Worm (Caenorhabditis elegans) whole organism, L4/young adult: Measurements from ENCODE around the gene C05D9.3.

Experiments
- W03F9.2 ChIP-seq: fragments of 150-350 bp; optimal IDR thresholded peaks from 2 replicates; lab custom pipeline; 2014; ENCODE audit warnings: missing biosample characterization, missing genetic modification characterization
- dao-5 ChIP-seq: sonication (generic microtip); optimal IDR thresholded peaks from 2 replicates; lab custom pipeline; 2016; ENCODE audit warnings: missing genotype, missing genetic modification characterization, moderate library complexity, missing compliant biosample characterization
- him-1 ChIP-seq: sonication (generic microtip); optimal IDR thresholded peaks from 2 replicates; lab custom pipeline; 2016; ENCODE audit warnings: missing genotype, missing genetic modification reagents, missing genetic modification characterization, missing compliant biosample characterization

C05D9.3 gene

ce11 chrX:1111603-1112002, at the start of gene C05D9.3:
C05D9.3 (plus strand) TSS chrX:1111903.
- TF ChIP-seq W03F9.2 (no peak), him-1 (tag; lab: Kevin White, UChicago) (no peak), dao-5 (tag; lab: Kevin White, UChicago) (no peak)

- TF ChIP-seq W03F9.2 (no peak), him-1 (tag; lab: Kevin White, UChicago) (peak; percentile 52)
Observed at ce11 chrX:1062403-1063073, 49.2 kb upstream of the C05D9.3 start, which contains the start of gene unc-1. unc-1 (minus strand) TSS chrX:1062453.

- TF ChIP-seq him-1 (tag; lab: Kevin White, UChicago) (peak; percentile 84), W03F9.2 (no peak)
Observed at ce11 chrX:1064064-1064463, 47.6 kb upstream of the C05D9.3 start.

- TF ChIP-seq W03F9.2, result no peak
Observed at ce11 chrX:1068986-1069385, 42.7 kb upstream of the C05D9.3 start, which contains the start of gene mksr-1. mksr-1 (minus strand) TSS chrX:1069129.

ce11 chrX:1072152-1072551, 39.6 kb upstream of the C05D9.3 start, which contains the start of gene lim-6:
lim-6 (plus strand) TSS chrX:1072452.
- no peak for TF ChIP-seq dao-5 (tag; lab: Kevin White, UChicago)
- no peak for TF ChIP-seq W03F9.2
- TF ChIP-seq him-1 (tag; lab: Kevin White, UChicago), result no peak

ce11 chrX:1080549-1080948, 31.2 kb upstream of the C05D9.3 start, which contains the start of gene pfn-3:
pfn-3 (minus strand) TSS chrX:1080649.
- no peak for TF ChIP-seq W03F9.2
- TF ChIP-seq him-1 (tag; lab: Kevin White, UChicago), result no peak
- no peak for TF ChIP-seq dao-5 (tag; lab: Kevin White, UChicago)

- TF ChIP-seq dao-5 (tag; lab: Kevin White, UChicago) (no peak), W03F9.2 (no peak), him-1 (tag; lab: Kevin White, UChicago) (no peak)
Observed at ce11 chrX:1081927-1082326, 29.8 kb upstream of the C05D9.3 start.

ce11 chrX:1085000-1085399, 26.7 kb upstream of the C05D9.3 start:
- TF ChIP-seq dao-5 (tag; lab: Kevin White, UChicago), result no peak
- no peak for TF ChIP-seq W03F9.2
- no peak for TF ChIP-seq him-1 (tag; lab: Kevin White, UChicago)

- TF ChIP-seq him-1 (tag; lab: Kevin White, UChicago) (peak; percentile 17), dao-5 (tag; lab: Kevin White, UChicago) (no peak)
Observed at ce11 chrX:1086406-1086897, 25.3 kb upstream of the C05D9.3 start.

- TF ChIP-seq him-1 (tag; lab: Kevin White, UChicago), result no peak
- TF ChIP-seq W03F9.2, result no peak
- TF ChIP-seq dao-5 (tag; lab: Kevin White, UChicago), result no peak
Observed at ce11 chrX:1088048-1088447, 23.7 kb upstream of the C05D9.3 start, which contains the start of gene rei-2. rei-2 (minus strand) TSS chrX:1088148.

- no peak for TF ChIP-seq him-1 (tag; lab: Kevin White, UChicago)
- no peak for TF ChIP-seq W03F9.2
- TF ChIP-seq dao-5 (tag; lab: Kevin White, UChicago), result no peak
Observed at ce11 chrX:1089133-1089532, 22.6 kb upstream of the C05D9.3 start.

- TF ChIP-seq him-1 (tag; lab: Kevin White, UChicago), result no peak
- TF ChIP-seq dao-5 (tag; lab: Kevin White, UChicago), result no peak
- no peak for TF ChIP-seq W03F9.2
Observed at ce11 chrX:1089676-1090075, 22.0 kb upstream of the C05D9.3 start.

- TF ChIP-seq dao-5 (tag; lab: Kevin White, UChicago), result no peak
- TF ChIP-seq him-1 (tag; lab: Kevin White, UChicago), result peak; percentile 92
- peak; percentile 80 for TF ChIP-seq W03F9.2
Observed at ce11 chrX:1093154-1093553, 18.5 kb upstream of the C05D9.3 start.

ce11 chrX:1094332-1094731, 17.4 kb upstream of the C05D9.3 start:
- no peak for TF ChIP-seq W03F9.2

ce11 chrX:1096808-1097207, 14.9 kb upstream of the C05D9.3 start, which contains the start of the genes pigx-1 and rme-6:
pigx-1 (minus strand) TSS chrX:1097013.
rme-6 (plus strand) TSS chrX:1097152.
- TF ChIP-seq dao-5 (tag; lab: Kevin White, UChicago) (no peak), him-1 (tag; lab: Kevin White, UChicago) (no peak), W03F9.2 (no peak)
